Fruit fly (Drosophila melanogaster) whole organism: ENCODE results near the gene eIF4E1.

Experiments used
- CG8478 ChIP-seq: fragments of >200 bp; optimal IDR thresholded peaks from 2 replicates; lab custom pipeline; 2018; ENCODE audit warnings: inconsistent platforms
- Dll ChIP-seq: fragments of >200 bp; optimal IDR thresholded peaks from 2 replicates; lab custom pipeline; 2017
- EcR ChIP-seq, 2 experiments: fragments of >200 bp; optimal IDR thresholded peaks; 2 replicates each; lab custom pipeline; 2017; ENCODE audit warnings: missing biosample characterization in 2 of 2, missing genetic modification characterization in 2 of 2, missing genetic modification reagents in 2 of 2
- pan ChIP-seq: fragments of >200 bp; optimal IDR thresholded peaks from 2 replicates; lab custom pipeline; 2017
- psq ChIP-seq: fragments of >200 bp; optimal IDR thresholded peaks from 2 replicates; lab custom pipeline; 2017
- usp ChIP-seq: fragments of >200 bp; optimal IDR thresholded peaks from 2 replicates; lab custom pipeline; 2017; ENCODE audit warnings: missing biosample characterization, missing genetic modification characterization, mixed read lengths

dm6 chr3L:9423757-9424527, 21.7 kb upstream of the eIF4E1 start:
- TF ChIP-seq CG8478 (no peak), Dll (lab: Kevin White, UChicago) (no peak), usp (no peak), psq (lab: Kevin White, UChicago) (no peak), pan (lab: Kevin White, UChicago) (no peak), EcR (GFP tag; optimal IDR thresholded peaks at IDR 0.05; lab: Kevin White, UChicago) (no peak)
